Fruit fly (Drosophila melanogaster) whole organism, wandering third instar larva: ENCODE data around the gene CG3635.

ENCODE experiments used
- Abd-B ChIP-seq: fragments of >200 bp; optimal IDR thresholded peaks from 2 replicates; lab custom pipeline; 2017; ENCODE audit warnings: missing biosample characterization, missing genetic modification characterization
- CG32264 ChIP-seq: fragments of 200-800 bp; sonication (Bioruptor generic); optimal IDR thresholded peaks from 2 replicates; lab custom pipeline; 2016; ENCODE audit warnings: missing biosample characterization, missing genetic modification characterization
- CrebA ChIP-seq: fragments of 200-800 bp; sonication (Bioruptor generic); optimal IDR thresholded peaks from 2 replicates; lab custom pipeline; 2016; ENCODE audit warnings: missing biosample characterization, mild to moderate bottlenecking, missing genetic modification characterization, borderline replicate concordance
- Dfd ChIP-seq: fragments of >200 bp; optimal IDR thresholded peaks from 2 replicates; lab custom pipeline; 2017; ENCODE audit warnings: missing biosample characterization, missing genetic modification characterization
- Dif ChIP-seq: fragments of 200-275, 200-300 bp; sonication (Bioruptor generic); optimal IDR thresholded peaks from 2 replicates; lab custom pipeline; 2018; ENCODE audit warnings: missing biosample characterization, missing genetic modification characterization; ENCODE audit not compliant: partially characterized antibody
- GATAd ChIP-seq: sonication (Bioruptor generic); optimal IDR thresholded peaks from 2 replicates; lab custom pipeline; 2016; ENCODE audit warnings: missing biosample characterization, missing genetic modification characterization
- HLH106 ChIP-seq: fragments of 200-800 bp; optimal IDR thresholded peaks from 3 replicates; lab custom pipeline; 2019; ENCODE audit warnings: missing biosample characterization, mild to moderate bottlenecking, missing genetic modification characterization, moderate library complexity
- Hnf4 ChIP-seq: fragments of 200-800 bp; sonication (Bioruptor generic); optimal IDR thresholded peaks from 2 replicates; lab custom pipeline; 2016; ENCODE audit warnings: missing biosample characterization, mild to moderate bottlenecking, missing genetic modification characterization
- Hr83 ChIP-seq: fragments of 200-300 bp; sonication (Bioruptor generic); optimal IDR thresholded peaks from 2 replicates; lab custom pipeline; 2016; ENCODE audit warnings: missing biosample characterization, mild to moderate bottlenecking, missing genetic modification characterization, moderate library complexity; ENCODE audit not compliant: poor library complexity, severe bottlenecking
- Myc ChIP-seq: fragments of >200 bp; optimal IDR thresholded peaks from 2 replicates; lab custom pipeline; 2017
- N ChIP-seq: fragments of >200 bp; optimal IDR thresholded peaks from 2 replicates; lab custom pipeline; 2018; ENCODE audit warnings: missing biosample characterization, missing external identifiers, missing genetic modification characterization
- OdsH ChIP-seq: fragments of 200-800 bp; sonication (Bioruptor generic); optimal IDR thresholded peaks from 2 replicates; lab custom pipeline; 2016; ENCODE audit warnings: missing biosample characterization, mild to moderate bottlenecking, missing genetic modification characterization
- Rel ChIP-seq, 2 experiments: fragments of 200-800 bp; sonication (Bioruptor generic) in 1 of 2; optimal IDR thresholded peaks; 2 replicates in 1 of 2; 3 replicates in 1 of 2; lab custom pipeline; 2016 to 2019; ENCODE audit warnings: mild to moderate bottlenecking in 2 of 2, missing biosample characterization in 2 of 2, missing genetic modification characterization in 2 of 2, moderate library complexity in 1 of 2
- Sp1 ChIP-seq: fragments of 200-800 bp; sonication (Bioruptor generic); optimal IDR thresholded peaks from 3 replicates; lab custom pipeline; 2019; ENCODE audit warnings: missing biosample characterization, mild to moderate bottlenecking, missing genetic modification characterization, moderate library complexity
- Vsx2 ChIP-seq: fragments of 200-300, 225-300 bp; sonication (Bioruptor generic); optimal IDR thresholded peaks from 2 replicates; lab custom pipeline; 2018; ENCODE audit warnings: missing biosample characterization, missing genetic modification characterization; ENCODE audit not compliant: partially characterized antibody
- br ChIP-seq: fragments of 200-800 bp; sonication (Bioruptor generic); optimal IDR thresholded peaks from 2 replicates; lab custom pipeline; 2016; ENCODE audit warnings: missing biosample characterization, missing genetic modification characterization
- brk ChIP-seq: fragments of 200-800 bp; sonication (Bioruptor generic); optimal IDR thresholded peaks from 2 replicates; lab custom pipeline; 2016; ENCODE audit warnings: missing biosample characterization, mild to moderate bottlenecking, missing genetic modification characterization
- dl ChIP-seq, 2 experiments: fragments of 175-275, 200-275 bp in 1 of 2; fragments of 200-275 bp in 1 of 2; sonication (Bioruptor generic); optimal IDR thresholded peaks; lab custom pipeline; 2018; ENCODE audit warnings: mild to moderate bottlenecking in 2 of 2, missing biosample characterization in 2 of 2, missing genetic modification characterization in 2 of 2, moderate library complexity in 2 of 2; ENCODE audit not compliant: partially characterized antibody in 2 of 2, insufficient read depth in 1 of 2
- dsf ChIP-seq: sonication (Bioruptor generic); optimal IDR thresholded peaks from 2 replicates; lab custom pipeline; 2016; ENCODE audit warnings: missing biosample characterization, missing genetic modification characterization, borderline replicate concordance
- ey ChIP-seq: fragments of 200-800 bp; sonication (Bioruptor generic); optimal IDR thresholded peaks from 2 replicates; lab custom pipeline; 2016; ENCODE audit warnings: missing biosample characterization, missing genetic modification characterization
- foxo ChIP-seq, 2 experiments: fragments of 200-800 bp; sonication (Bioruptor generic); optimal IDR thresholded peaks; 2 replicates in 1 of 2; 3 replicates in 1 of 2; lab custom pipeline; 2016 to 2017; ENCODE audit warnings: missing biosample characterization in 2 of 2, missing genetic modification characterization in 2 of 2
- fru ChIP-seq: fragments of 200-800 bp; sonication (Bioruptor generic); optimal IDR thresholded peaks from 3 replicates; lab custom pipeline; 2016; ENCODE audit warnings: missing biosample characterization, mild to moderate bottlenecking, missing genetic modification characterization
- h ChIP-seq: fragments of 200-800 bp; sonication (Bioruptor generic); optimal IDR thresholded peaks from 3 replicates; lab custom pipeline; 2016; ENCODE audit warnings: missing biosample characterization, mild to moderate bottlenecking, missing genetic modification characterization
- jim ChIP-seq: fragments of 175-275, 200-325 bp; sonication (Bioruptor generic); optimal IDR thresholded peaks from 2 replicates; lab custom pipeline; 2016; ENCODE audit warnings: missing biosample characterization, mild to moderate bottlenecking, missing genetic modification characterization
- lola ChIP-seq: fragments of >200 bp; optimal IDR thresholded peaks from 2 replicates; lab custom pipeline; 2017; ENCODE audit warnings: missing biosample characterization, missing genetic modification characterization
- pan ChIP-seq: fragments of >200 bp; optimal IDR thresholded peaks from 2 replicates; lab custom pipeline; 2017
- psq ChIP-seq: fragments of 200-800 bp; sonication (Bioruptor generic); optimal IDR thresholded peaks from 3 replicates; lab custom pipeline; 2017; ENCODE audit warnings: missing biosample characterization, mild to moderate bottlenecking, missing genetic modification characterization, moderate library complexity
- rgr ChIP-seq: fragments of 200-800 bp; sonication (Bioruptor generic); optimal IDR thresholded peaks from 3 replicates; lab custom pipeline; 2016; ENCODE audit warnings: missing biosample characterization, mild to moderate bottlenecking, missing genetic modification characterization
- sv ChIP-seq: fragments of 200-800 bp; sonication (Bioruptor generic); optimal IDR thresholded peaks from 3 replicates; lab custom pipeline; 2016; ENCODE audit warnings: missing biosample characterization, missing genetic modification characterization
- tai ChIP-seq: sonication (Bioruptor generic); optimal IDR thresholded peaks from 2 replicates; lab custom pipeline; 2016; ENCODE audit warnings: missing biosample characterization, missing genetic modification characterization
- woc ChIP-seq: sonication (Bioruptor generic); optimal IDR thresholded peaks from 2 replicates; lab custom pipeline; 2016; ENCODE audit warnings: missing biosample characterization, mild to moderate bottlenecking, missing genetic modification characterization

The CG3635 gene

dm6 chr2L:22131171-22131675 lies 44.0 kb upstream of the CG3635 start, which contains the start of gene CG42748:
CG42748 (plus strand) TSS chr2L:22131221.
- TF ChIP-seq dl (GFP tag; optimal IDR thresholded peaks at IDR 0.05; lab: Kevin White, UChicago; ENCODE audit: insufficient read depth in 1 of 2, partially characterized antibody in 2 of 2) = no peak
- TF ChIP-seq brk = no peak
- TF ChIP-seq woc (GFP tag; lab: Kevin White, UChicago) = peak; percentile 11
- TF ChIP-seq HLH106 (tag; lab: Kevin White, UChicago) = peak; percentile 30
- TF ChIP-seq OdsH (GFP tag; lab: Kevin White, UChicago) = no peak
- TF ChIP-seq Abd-B (GFP tag; lab: Kevin White, UChicago) = no peak
- no peak for TF ChIP-seq CG32264 (GFP tag; lab: Kevin White, UChicago)
- TF ChIP-seq dsf (GFP tag; lab: Kevin White, UChicago) = no peak
- TF ChIP-seq Vsx2 (GFP tag; lab: Kevin White, UChicago) = no peak
- TF ChIP-seq foxo (GFP tag; optimal IDR thresholded peaks at IDR 0.05; lab: Kevin White, UChicago) = peak in 1 of 2 experiments; percentile 29

DNA sequence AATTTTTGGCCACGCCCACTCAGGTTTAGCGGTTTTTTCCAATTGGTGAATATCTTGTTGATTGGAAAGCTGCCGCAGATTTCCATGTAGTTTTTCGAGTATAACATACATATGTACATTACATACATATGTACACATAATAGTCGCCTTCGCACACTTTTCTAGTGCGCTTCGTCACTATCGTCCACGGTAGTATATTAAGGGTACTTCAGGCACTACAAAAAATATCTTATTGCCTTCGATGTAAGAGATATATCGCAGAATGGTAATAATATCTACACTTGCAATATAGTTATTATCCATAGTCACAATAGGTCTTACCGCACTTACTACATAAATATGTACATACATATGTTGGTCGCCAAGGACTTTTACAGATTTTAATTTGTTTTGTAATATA lies 42.2 kb upstream of the CG3635 start:
- TF ChIP-seq Abd-B (GFP tag; lab: Kevin White, UChicago) (no peak), Dfd (GFP tag; lab: Kevin White, UChicago) (no peak), woc (GFP tag; lab: Kevin White, UChicago) (no peak)

dm6 chr2L:22134091-22134730 lies 41.0 kb upstream of the CG3635 start:
- peak; percentile 4 for TF ChIP-seq rgr (GFP tag; lab: Kevin White, UChicago)
- TF ChIP-seq dsf (GFP tag; lab: Kevin White, UChicago) = no peak
- peak; percentile 68 for TF ChIP-seq Vsx2 (GFP tag; lab: Kevin White, UChicago)
- no peak for TF ChIP-seq N
- TF ChIP-seq Rel (GFP tag; optimal IDR thresholded peaks at IDR 0.05; lab: Kevin White, UChicago) = peak; percentile 15
- TF ChIP-seq Rel (tag; optimal IDR thresholded peaks at IDR 0.05; lab: Kevin White, UChicago) = no peak
- TF ChIP-seq psq (GFP tag; lab: Kevin White, UChicago) = peak; percentile 20
- TF ChIP-seq Dfd (GFP tag; lab: Kevin White, UChicago) = no peak
- no peak for TF ChIP-seq Myc (lab: Kevin White, UChicago)
- peak; percentile 25 for TF ChIP-seq woc (GFP tag; lab: Kevin White, UChicago)
- TF ChIP-seq sv = no peak
- TF ChIP-seq dl (GFP tag; optimal IDR thresholded peaks at IDR 0.05; lab: Kevin White, UChicago; ENCODE audit: insufficient read depth in 1 of 2, partially characterized antibody in 2 of 2) = peak; percentile 58 to 79
- peak; percentile 34 for TF ChIP-seq brk
- no peak for TF ChIP-seq GATAd (GFP tag; lab: Kevin White, UChicago)
- peak; percentile 88 for TF ChIP-seq CrebA (GFP tag; lab: Kevin White, UChicago)
- TF ChIP-seq br (GFP tag; lab: Kevin White, UChicago) = no peak
- peak; percentile 79 for TF ChIP-seq Dif (GFP tag; lab: Kevin White, UChicago)
- peak; percentile 33 for TF ChIP-seq Hr83 (GFP tag; lab: Kevin White, UChicago)
- no peak for TF ChIP-seq Hnf4 (GFP tag; lab: Kevin White, UChicago)
- no peak for TF ChIP-seq CG32264 (GFP tag; lab: Kevin White, UChicago)
- no peak for TF ChIP-seq tai (GFP tag; lab: Kevin White, UChicago)
- no peak for TF ChIP-seq HLH106 (tag; lab: Kevin White, UChicago)
- no peak for TF ChIP-seq h

DNA sequence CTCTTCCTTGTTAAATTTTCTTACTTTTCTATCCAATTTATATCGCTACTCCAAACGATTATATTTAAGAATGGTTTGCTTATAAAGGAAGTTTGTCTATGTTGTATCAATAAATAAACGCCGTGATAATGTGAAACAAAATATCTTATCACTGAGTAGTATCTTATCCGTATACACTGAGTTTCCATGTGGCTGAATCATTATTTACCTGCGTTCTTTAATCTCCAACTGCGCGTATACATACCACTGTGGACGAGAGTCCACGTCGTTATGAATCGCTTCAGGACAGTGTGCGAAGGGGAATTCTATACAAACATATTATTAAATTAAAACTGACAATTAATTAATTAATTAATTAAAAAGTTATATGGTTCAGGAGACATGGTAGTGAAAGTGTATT lies 35.9 kb upstream of the CG3635 start:
- TF ChIP-seq br (GFP tag; lab: Kevin White, UChicago) = peak; percentile 29
- TF ChIP-seq Rel (GFP tag; optimal IDR thresholded peaks at IDR 0.05; lab: Kevin White, UChicago) = no peak
- TF ChIP-seq Rel (tag; optimal IDR thresholded peaks at IDR 0.05; lab: Kevin White, UChicago) = no peak
- TF ChIP-seq GATAd (GFP tag; lab: Kevin White, UChicago) = no peak
- TF ChIP-seq sv = no peak
- no peak for TF ChIP-seq brk

dm6 chr2L:22139960-22140359 lies 35.3 kb upstream of the CG3635 start:
- TF ChIP-seq jim (no peak), dsf (GFP tag; lab: Kevin White, UChicago) (no peak), Sp1 (GFP tag; lab: Kevin White, UChicago) (no peak), GATAd (GFP tag; lab: Kevin White, UChicago) (no peak), foxo (GFP tag; optimal IDR thresholded peaks at IDR 0.05; lab: Kevin White, UChicago) (no peak), Abd-B (GFP tag; lab: Kevin White, UChicago) (no peak), rgr (GFP tag; lab: Kevin White, UChicago) (no peak), lola (GFP tag; lab: Kevin White, UChicago) (no peak), ey (GFP tag; lab: Kevin White, UChicago) (no peak), CG32264 (GFP tag; lab: Kevin White, UChicago) (no peak), Myc (lab: Kevin White, UChicago) (no peak), psq (GFP tag; lab: Kevin White, UChicago) (no peak), CrebA (GFP tag; lab: Kevin White, UChicago) (no peak), pan (no peak), br (GFP tag; lab: Kevin White, UChicago) (no peak), fru (GFP tag; lab: Kevin White, UChicago) (no peak), tai (GFP tag; lab: Kevin White, UChicago) (no peak)
